Worm (Caenorhabditis elegans) whole organism, young adult: Measurements from ENCODE around the gene ceh-41.

Experiments used
- B0035.1 ChIP-seq: sonication (generic microtip); optimal IDR thresholded peaks from 2 replicates; lab custom pipeline; 2016; ENCODE audit warnings: missing genetic modification characterization, mild to moderate bottlenecking, missing compliant biosample characterization, missing genotype, missing genetic modification reagents
- F37B4.10 ChIP-seq: fragments of 200-800 bp; sonication (Bioruptor generic); IDR thresholded peaks from 2 replicates; pipeline ENCODE4 v1.3.6; 2022; ENCODE audit warnings: missing genetic modification characterization, missing compliant biosample characterization
- F49E8.2 ChIP-seq: sonication (generic microtip); optimal IDR thresholded peaks from 3 replicates; lab custom pipeline; 2017; ENCODE audit warnings: missing genetic modification characterization, mild to moderate bottlenecking, missing compliant biosample characterization, antibody characterized with exemption, moderate library complexity; ENCODE audit not compliant: insufficient read depth
- K11D2.4 ChIP-seq: fragments of 200-800 bp; sonication (Bioruptor generic); IDR thresholded peaks from 2 replicates; pipeline ENCODE4 v1.3.6; 2022; ENCODE audit warnings: missing genetic modification reagents, missing genetic modification characterization, missing compliant biosample characterization
- T26A5.8 ChIP-seq: sonication (generic microtip); optimal IDR thresholded peaks from 2 replicates; lab custom pipeline; 2016; ENCODE audit warnings: missing genetic modification characterization, missing compliant biosample characterization
- Y53G8AR.9 ChIP-seq: fragments of 200-800 bp; sonication (Bioruptor generic); conservative IDR thresholded peaks from 2 replicates; pipeline ENCODE4 v1.3.6; 2022; ENCODE audit warnings: missing genetic modification reagents, missing genetic modification characterization, missing compliant biosample characterization
- aptf-2 ChIP-seq: fragments of 200-800 bp; sonication (Bioruptor generic); conservative IDR thresholded peaks from 2 replicates; pipeline ENCODE4 v1.3.6; 2022; ENCODE audit warnings: missing genetic modification reagents, missing genetic modification characterization, missing compliant biosample characterization
- aptf-3 ChIP-seq: fragments of 200-800 bp; sonication (Bioruptor generic); IDR thresholded peaks from 2 replicates; pipeline ENCODE4 v1.3.6; 2022; ENCODE audit warnings: missing genetic modification characterization, missing compliant biosample characterization
- atf-7 ChIP-seq: sonication (generic microtip); optimal IDR thresholded peaks from 2 replicates; lab custom pipeline; 2017; ENCODE audit warnings: mild to moderate bottlenecking, missing genetic modification characterization, missing compliant biosample characterization
- attf-3 ChIP-seq: fragments of 200-800 bp; sonication (Bioruptor generic); conservative IDR thresholded peaks from 2 replicates; pipeline ENCODE4 v1.3.6; 2022; ENCODE audit warnings: missing genetic modification reagents, missing genetic modification characterization, missing compliant biosample characterization
- attf-5 ChIP-seq: fragments of 200-800 bp; sonication (Bioruptor generic); optimal IDR thresholded peaks from 2 replicates; lab custom pipeline; 2018; ENCODE audit warnings: mild to moderate bottlenecking, missing genetic modification characterization, missing compliant biosample characterization
- cebp-1 ChIP-seq, 2 experiments: fragments of 200-800 bp in 1 of 2; sonication (Bioruptor generic) in 1 of 2; sonication (generic microtip) in 1 of 2; IDR thresholded peaks in 1 of 2; optimal IDR thresholded peaks in 1 of 2; 2 replicates each; pipeline versions ENCODE4 v1.3.6 to Lab custom; 2017 to 2022; ENCODE audit warnings: missing compliant biosample characterization in 2 of 2, missing genetic modification characterization in 2 of 2, mild to moderate bottlenecking in 1 of 2, missing genetic modification reagents in 1 of 2, moderate library complexity in 1 of 2
- ceh-27 ChIP-seq: fragments of 200-800 bp; sonication (Bioruptor generic); optimal IDR thresholded peaks from 2 replicates; lab custom pipeline; 2018; ENCODE audit warnings: mild to moderate bottlenecking, missing genetic modification characterization, moderate library complexity, missing compliant biosample characterization
- ceh-79 ChIP-seq: sonication (generic microtip); optimal IDR thresholded peaks from 2 replicates; lab custom pipeline; 2017; ENCODE audit warnings: mild to moderate bottlenecking, missing genetic modification characterization, missing compliant biosample characterization
- dox-1 ChIP-seq: fragments of 200-800 bp; sonication (Bioruptor generic); IDR thresholded peaks from 2 replicates; pipeline ENCODE4 v1.3.6; 2022; ENCODE audit warnings: missing genetic modification reagents, missing genetic modification characterization, missing compliant biosample characterization
- dpl-1 ChIP-seq: fragments of 150-350 bp; optimal IDR thresholded peaks from 2 replicates; lab custom pipeline; 2014; ENCODE audit warnings: missing biosample characterization, missing genetic modification reagents, missing genetic modification characterization
- efl-1 ChIP-seq: fragments of 150-350 bp; optimal IDR thresholded peaks from 2 replicates; lab custom pipeline; 2014; ENCODE audit warnings: missing biosample characterization, missing genetic modification reagents, missing genetic modification characterization
- egrh-3 ChIP-seq: fragments of 200-800 bp; sonication (Bioruptor generic); IDR thresholded peaks from 2 replicates; pipeline ENCODE4 v1.3.6; 2022; ENCODE audit warnings: missing genetic modification reagents, missing genetic modification characterization, missing compliant biosample characterization
- hlh-26 ChIP-seq: fragments of 200-800 bp; sonication (Bioruptor generic); conservative IDR thresholded peaks from 2 replicates; pipeline ENCODE4 v1.3.6; 2022; ENCODE audit warnings: missing genetic modification reagents, missing genetic modification characterization, missing compliant biosample characterization
- hmg-1.2 ChIP-seq: fragments of 200-800 bp; sonication (Bioruptor generic); IDR thresholded peaks from 2 replicates; pipeline ENCODE4 v1.3.6; 2022; ENCODE audit warnings: missing genetic modification reagents, missing genetic modification characterization, missing compliant biosample characterization
- hmg-20 ChIP-seq: fragments of 200-800 bp; sonication (Bioruptor generic); IDR thresholded peaks from 2 replicates; pipeline ENCODE4 v1.3.6; 2022; ENCODE audit warnings: missing genetic modification reagents, missing genetic modification characterization, missing compliant biosample characterization
- let-526 ChIP-seq: fragments of 200-800 bp; sonication (Bioruptor generic); IDR thresholded peaks from 2 replicates; pipeline ENCODE4 v1.3.6; 2022; ENCODE audit warnings: missing genetic modification reagents, missing genetic modification characterization, missing compliant biosample characterization
- lin-26 ChIP-seq: fragments of 200-800 bp; sonication (Bioruptor generic); IDR thresholded peaks from 2 replicates; pipeline ENCODE4 v1.3.6; 2022; ENCODE audit warnings: missing genetic modification reagents, missing genetic modification characterization, missing compliant biosample characterization
- lin-35 ChIP-seq, 3 experiments: fragments of 150-350 bp in 2 of 3; sonication (generic microtip) in 1 of 3; optimal IDR thresholded peaks; 2 replicates each; lab custom pipeline; 2014 to 2018; ENCODE audit warnings: missing biosample characterization in 3 of 3, missing genetic modification characterization in 3 of 3, missing genetic modification reagents in 3 of 3
- lin-54 ChIP-seq: fragments of 200-800 bp; sonication (Bioruptor generic); optimal IDR thresholded peaks from 2 replicates; lab custom pipeline; 2018; ENCODE audit warnings: mild to moderate bottlenecking, missing genetic modification characterization, missing compliant biosample characterization
- lir-1 ChIP-seq: fragments of 200-800 bp; sonication (Bioruptor generic); conservative IDR thresholded peaks from 2 replicates; pipeline ENCODE4 v1.3.6; 2022; ENCODE audit warnings: missing genetic modification reagents, missing genetic modification characterization, missing compliant biosample characterization
- madf-3 ChIP-seq: fragments of 200-800 bp; sonication (Bioruptor generic); IDR thresholded peaks from 2 replicates; pipeline ENCODE4 v1.3.6; 2022; ENCODE audit warnings: missing genetic modification reagents, missing genetic modification characterization, missing compliant biosample characterization
- madf-6 ChIP-seq: fragments of 200-800 bp; sonication (Bioruptor generic); IDR thresholded peaks from 2 replicates; pipeline ENCODE4 v1.3.6; 2022; ENCODE audit warnings: missing genetic modification reagents, missing genetic modification characterization, missing compliant biosample characterization
- madf-8 ChIP-seq: fragments of 200-800 bp; sonication (Bioruptor generic); conservative IDR thresholded peaks from 2 replicates; pipeline ENCODE4 v1.3.6; 2022; ENCODE audit warnings: missing genetic modification reagents, missing genetic modification characterization, missing compliant biosample characterization
- mcd-1 ChIP-seq: fragments of 200-800 bp; sonication (Bioruptor generic); IDR thresholded peaks from 2 replicates; pipeline ENCODE4 v1.3.6; 2022; ENCODE audit warnings: missing genetic modification reagents, missing genetic modification characterization, missing compliant biosample characterization
- mxl-1 ChIP-seq: sonication (generic microtip); optimal IDR thresholded peaks from 2 replicates; lab custom pipeline; 2016; ENCODE audit warnings: missing genetic modification characterization, missing compliant biosample characterization
- nfyb-1 ChIP-seq: fragments of 200-800 bp; sonication (Bioruptor generic); IDR thresholded peaks from 2 replicates; pipeline ENCODE4 v1.3.6; 2022; ENCODE audit warnings: missing genetic modification reagents, missing genetic modification characterization, missing compliant biosample characterization
- pha-4 ChIP-seq: fragments of 150-350 bp; sonication (generic microtip); optimal IDR thresholded peaks from 2 replicates; lab custom pipeline; 2014; ENCODE audit warnings: missing biosample characterization, missing genetic modification reagents, missing genetic modification characterization
- rpc-1 ChIP-seq, 2 experiments: fragments of 150-350 bp in 1 of 2; sonication (generic microtip) in 1 of 2; optimal IDR thresholded peaks; 2 replicates each; lab custom pipeline; 2014 to 2018; ENCODE audit warnings: missing biosample characterization in 1 of 2, missing genetic modification characterization in 1 of 2, missing genetic modification reagents in 1 of 2, missing genotype in 1 of 2
- sdz-38 ChIP-seq: sonication (generic microtip); optimal IDR thresholded peaks from 2 replicates; lab custom pipeline; 2016; ENCODE audit warnings: missing genotype, missing genetic modification characterization, missing compliant biosample characterization
- snpc-1.3 ChIP-seq: sonication (generic microtip); optimal IDR thresholded peaks from 2 replicates; lab custom pipeline; 2017; ENCODE audit warnings: missing genetic modification characterization, mild to moderate bottlenecking, missing compliant biosample characterization, antibody characterized with exemption, moderate library complexity, missing genotype, missing genetic modification reagents; ENCODE audit not compliant: insufficient read depth
- snpc-3.4 ChIP-seq: sonication (generic microtip); optimal IDR thresholded peaks from 2 replicates; lab custom pipeline; 2017; ENCODE audit warnings: missing genetic modification characterization, mild to moderate bottlenecking, missing compliant biosample characterization, antibody characterized with exemption, moderate library complexity, missing genotype, missing genetic modification reagents
- somi-1 ChIP-seq: fragments of 200-800 bp; sonication (Bioruptor generic); optimal IDR thresholded peaks from 2 replicates; lab custom pipeline; 2018; ENCODE audit warnings: mild to moderate bottlenecking, missing genetic modification characterization, missing compliant biosample characterization
- zfh-2 ChIP-seq: fragments of 200-800 bp; sonication (Bioruptor generic); conservative IDR thresholded peaks from 2 replicates; pipeline ENCODE4 v1.3.6; 2022; ENCODE audit warnings: missing genetic modification reagents, missing genetic modification characterization, missing compliant biosample characterization
- ztf-18 ChIP-seq: sonication (generic microtip); optimal IDR thresholded peaks from 2 replicates; lab custom pipeline; 2016; ENCODE audit warnings: missing genotype, mild to moderate bottlenecking, missing genetic modification characterization, missing compliant biosample characterization

ceh-41 gene

DNA sequence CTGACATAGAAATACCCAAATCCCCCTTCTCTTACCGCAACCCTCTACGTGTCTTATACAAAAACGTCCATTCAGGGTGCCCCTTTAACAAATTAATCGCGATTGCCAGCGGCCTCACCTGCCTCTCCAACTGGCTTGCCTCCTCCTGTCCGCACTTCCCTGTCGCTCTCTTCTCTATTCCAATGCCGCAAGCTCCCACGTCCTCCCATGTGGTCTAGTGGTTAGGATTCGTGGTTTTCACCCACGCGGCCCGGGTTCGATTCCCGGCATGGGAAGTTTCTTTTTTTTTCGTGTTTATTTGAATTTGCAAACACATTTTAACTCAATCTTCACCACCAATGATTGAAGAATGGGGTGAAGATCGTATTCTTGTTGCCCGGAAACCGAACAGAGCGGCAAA lies 10.1 kb upstream of the ceh-41 start (continued):
- peak; percentile 41; the same call in 1 of the 2 replicates for TF ChIP-seq lir-1
- peak; percentile 90 for TF ChIP-seq dox-1 (GFP tag; lab: Robert Waterston, UW)
- peak; percentile 60 for TF ChIP-seq mcd-1
- peak; percentile 63 for TF ChIP-seq rpc-1 (optimal IDR thresholded peaks at IDR 0.05; lab: Kevin White, UChicago)
- TF ChIP-seq rpc-1 (tag; optimal IDR thresholded peaks at IDR 0.05; lab: Kevin White, UChicago), result peak; percentile 79
- peak; percentile 24 for TF ChIP-seq snpc-1.3 (tag; lab: Kevin White, UChicago)
- peak; percentile 74 for TF ChIP-seq K11D2.4 (GFP tag; lab: Robert Waterston, UW)
- TF ChIP-seq mxl-1 (tag; lab: Kevin White, UChicago), result peak; percentile 67
- TF ChIP-seq lin-35 (GFP tag; optimal IDR thresholded peaks at IDR 0.05; lab: Kevin White, UChicago), result peak in 1 of 3 experiments; percentile 37
- no peak for TF ChIP-seq madf-3 (GFP tag; lab: Robert Waterston, UW)
- no peak for TF ChIP-seq aptf-3 (GFP tag; lab: Robert Waterston, UW)

DNA sequence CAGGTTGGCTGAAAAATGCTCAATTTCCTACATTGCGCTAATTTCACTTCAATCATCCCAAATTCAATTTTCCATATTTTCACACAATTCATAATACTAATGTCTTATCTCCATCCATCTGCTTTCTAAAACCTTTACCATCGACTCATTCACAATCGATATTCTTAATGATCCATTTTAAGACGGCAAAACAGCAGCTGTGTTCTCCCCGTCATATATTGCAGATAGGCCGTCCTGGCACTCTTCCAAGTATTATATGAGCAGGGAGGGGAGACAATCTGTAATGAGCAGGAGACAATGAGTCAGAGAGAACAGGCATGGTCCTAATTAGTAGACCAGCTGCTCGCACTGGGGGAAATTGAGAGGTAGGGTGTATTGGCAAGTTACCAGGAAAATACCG lies 9.3 kb upstream of the ceh-41 start:
- TF ChIP-seq somi-1, result no peak
- TF ChIP-seq T26A5.8 (tag; lab: Kevin White, UChicago), result no peak
- no peak for TF ChIP-seq B0035.1 (tag; lab: Kevin White, UChicago)
- TF ChIP-seq F37B4.10 (GFP tag; lab: Robert Waterston, UW), result no peak
- TF ChIP-seq rpc-1 (optimal IDR thresholded peaks at IDR 0.05; lab: Kevin White, UChicago), result no peak
- TF ChIP-seq rpc-1 (tag; optimal IDR thresholded peaks at IDR 0.05; lab: Kevin White, UChicago), result no peak
- no peak for TF ChIP-seq nfyb-1 (GFP tag; lab: Robert Waterston, UW)
- TF ChIP-seq ceh-79, result no peak
- no peak for TF ChIP-seq pha-4 (tag; lab: Kevin White, UChicago)
- no peak for TF ChIP-seq hlh-26
- no peak for TF ChIP-seq attf-3 (GFP tag; lab: Robert Waterston, UW)
- TF ChIP-seq dpl-1 (GFP tag; lab: Kevin White, UChicago), result no peak
- TF ChIP-seq snpc-1.3 (tag; lab: Kevin White, UChicago), result no peak
- TF ChIP-seq F49E8.2 (tag; lab: Kevin White, UChicago), result no peak
- TF ChIP-seq sdz-38 (tag; lab: Kevin White, UChicago), result no peak

DNA sequence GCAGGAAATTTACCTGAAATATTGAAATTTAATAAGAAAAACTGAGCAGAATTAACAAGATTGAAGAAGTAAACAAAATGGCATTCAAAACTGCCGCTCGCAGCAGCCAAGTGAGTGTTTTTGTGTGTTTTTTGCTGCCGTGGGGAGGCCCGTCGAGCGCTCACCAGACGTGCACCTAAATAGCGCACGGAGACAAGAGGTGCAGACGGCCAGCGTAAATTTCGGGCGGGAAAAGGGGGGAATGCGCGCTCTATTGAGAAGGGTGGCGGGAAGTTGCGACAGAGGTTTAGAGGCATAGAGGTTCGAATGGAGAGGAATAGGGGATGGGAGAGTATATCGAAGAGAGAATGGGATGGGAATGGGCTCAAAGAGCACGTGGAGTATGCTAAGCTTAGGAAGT lies 7.7 kb upstream of the ceh-41 start, which contains the start of gene ceh-39:
TSS of gene ceh-39 (minus strand) at position 13 of the 400 bp plus-strand sequence.
- TF ChIP-seq madf-3 (GFP tag; lab: Robert Waterston, UW) (0 out of 2 replicates have a peak, but pooled peaks have one; percentile 63), attf-5 (GFP tag; lab: Kevin White, UChicago) (peak; percentile 37), dpl-1 (GFP tag; lab: Kevin White, UChicago) (peak; percentile 41), efl-1 (GFP tag; lab: Kevin White, UChicago) (peak; percentile 50), lin-26 (GFP tag; lab: Robert Waterston, UW) (peak; percentile 61; the same call in 1 of the 2 replicates), ceh-27 (GFP tag; lab: Kevin White, UChicago) (peak; percentile 26), snpc-1.3 (tag; lab: Kevin White, UChicago) (no peak), let-526 (0 out of 2 replicates have a peak, but pooled peaks have one; percentile 7), ztf-18 (tag; lab: Kevin White, UChicago) (peak; percentile 14), madf-6 (peak; percentile 59), hmg-20 (0 out of 2 replicates have a peak, but pooled peaks have one; percentile 17), egrh-3 (GFP tag; lab: Robert Waterston, UW) (peak; percentile 76; the same call in 1 of the 2 replicates), lin-35 (GFP tag; optimal IDR thresholded peaks at IDR 0.05; lab: Kevin White, UChicago) (peak in 1 of 3 experiments; percentile 57), zfh-2 (GFP tag; lab: Robert Waterston, UW) (peak; percentile 95), hmg-1.2 (GFP tag; lab: Robert Waterston, UW) (peak; percentile 87), nfyb-1 (GFP tag; lab: Robert Waterston, UW) (no peak), mcd-1 (peak; percentile 88), madf-8 (no peak), attf-3 (GFP tag; lab: Robert Waterston, UW) (0 out of 2 replicates have a peak, but pooled peaks have one; percentile 14), atf-7 (tag; lab: Kevin White, UChicago) (no peak), snpc-3.4 (tag; lab: Kevin White, UChicago) (no peak), lin-54 (peak; percentile 23), dox-1 (GFP tag; lab: Robert Waterston, UW) (peak; percentile 67; the same call in 1 of the 2 replicates), cebp-1 (GFP tag; IDR thresholded peaks at IDR 0.05; lab: Robert Waterston, UW) (no peak), cebp-1 (tag; optimal IDR thresholded peaks at IDR 0.05; lab: Kevin White, UChicago) (peak; percentile 49), aptf-2 (GFP tag; lab: Robert Waterston, UW) (no peak), Y53G8AR.9 (GFP tag; lab: Robert Waterston, UW) (no peak)
- TF ChIP-seq, all 124 proteins: peak for 19
